Fruit fly (Drosophila melanogaster) whole organism, adult: Measurements from ENCODE around the gene Zyx.

Experiments
- CG11617 ChIP-seq: fragments of 200-800 bp; sonication (Bioruptor generic); optimal IDR thresholded peaks from 2 replicates; lab custom pipeline; 2017; ENCODE audit warnings: mild to moderate bottlenecking, missing biosample characterization, missing genetic modification reagents, missing genetic modification characterization
- CG12768 ChIP-seq: fragments of 200-800 bp; sonication (Bioruptor generic); optimal IDR thresholded peaks from 2 replicates; lab custom pipeline; 2017; ENCODE audit warnings: missing biosample characterization, missing genetic modification characterization, mild to moderate bottlenecking, moderate library complexity, missing genetic modification reagents
- CG14711 ChIP-seq: fragments of 200-800 bp; sonication (Bioruptor generic); optimal IDR thresholded peaks from 2 replicates; lab custom pipeline; 2018; ENCODE audit warnings: missing biosample characterization, mild to moderate bottlenecking, missing genetic modification characterization, moderate library complexity
- CG1620 ChIP-seq: fragments of 200-800 bp; sonication (Bioruptor generic); optimal IDR thresholded peaks from 2 replicates; lab custom pipeline; 2016; ENCODE audit warnings: missing biosample characterization, missing genetic modification characterization
- CG33017 ChIP-seq: fragments of 200-800 bp; sonication (Bioruptor generic); optimal IDR thresholded peaks from 2 replicates; lab custom pipeline; 2018; ENCODE audit warnings: missing biosample characterization, mild to moderate bottlenecking, missing genetic modification characterization, moderate library complexity
- CG5204 ChIP-seq: fragments of 200-800 bp; sonication (Bioruptor generic); optimal IDR thresholded peaks from 2 replicates; lab custom pipeline; 2016; ENCODE audit warnings: missing biosample characterization, missing genetic modification characterization
- CG7045 ChIP-seq: fragments of 200-800 bp; sonication (Bioruptor generic); optimal IDR thresholded peaks from 2 replicates; lab custom pipeline; 2017; ENCODE audit warnings: missing biosample characterization, mild to moderate bottlenecking, missing genetic modification characterization
- CG7101 ChIP-seq: fragments of 200-800 bp; sonication (Bioruptor generic); optimal IDR thresholded peaks from 2 replicates; lab custom pipeline; 2018; ENCODE audit warnings: missing biosample characterization, mild to moderate bottlenecking, missing genetic modification characterization, moderate library complexity
- Clk ChIP-seq: fragments of 200-800 bp; sonication (Bioruptor generic); optimal IDR thresholded peaks from 2 replicates; lab custom pipeline; 2017; ENCODE audit warnings: missing biosample characterization, missing genetic modification characterization
- Crg-1 ChIP-seq: fragments of 200-800 bp; sonication (Bioruptor generic); optimal IDR thresholded peaks from 2 replicates; lab custom pipeline; 2016; ENCODE audit warnings: missing biosample characterization, missing genetic modification characterization
- Hr96 ChIP-seq: fragments of 200-800 bp; sonication (Bioruptor generic); optimal IDR thresholded peaks from 2 replicates; lab custom pipeline; 2016; ENCODE audit warnings: missing biosample characterization, missing genetic modification characterization
- Mnt ChIP-seq: fragments of 200-800 bp; sonication (Bioruptor generic); optimal IDR thresholded peaks from 2 replicates; lab custom pipeline; 2016; ENCODE audit warnings: missing biosample characterization, mild to moderate bottlenecking, missing genetic modification characterization
- bab1 ChIP-seq: fragments of 200-800 bp; sonication (Bioruptor generic); optimal IDR thresholded peaks from 3 replicates; lab custom pipeline; 2019; ENCODE audit warnings: missing biosample characterization, mild to moderate bottlenecking, missing genetic modification characterization, moderate library complexity
- cic ChIP-seq: fragments of 200-800 bp; sonication (Bioruptor generic); optimal IDR thresholded peaks from 2 replicates; lab custom pipeline; 2017; ENCODE audit warnings: missing biosample characterization, mild to moderate bottlenecking, missing genetic modification characterization, moderate library complexity
- cnc ChIP-seq, 2 experiments: fragments of >200 bp; optimal IDR thresholded peaks; 2 replicates each; lab custom pipeline; 2017
- kay ChIP-seq: fragments of 200-800 bp; sonication (Bioruptor generic); peaks from one replicate; lab custom pipeline; 2016; ENCODE audit warnings: missing biosample characterization, missing genetic modification characterization, borderline replicate concordance
- ovo ChIP-seq: fragments of 200-800 bp; sonication (Bioruptor generic); optimal IDR thresholded peaks from 2 replicates; lab custom pipeline; 2016; ENCODE audit warnings: missing biosample characterization, missing genetic modification characterization
- pad ChIP-seq: fragments of 200-800 bp; sonication (Bioruptor generic); optimal IDR thresholded peaks from 3 replicates; lab custom pipeline; 2017; ENCODE audit warnings: missing biosample characterization, missing genetic modification characterization, mild to moderate bottlenecking, moderate library complexity, missing genetic modification reagents
- tj ChIP-seq: fragments of 200-800 bp; sonication (Bioruptor generic); optimal IDR thresholded peaks from 3 replicates; lab custom pipeline; 2017; ENCODE audit warnings: missing biosample characterization, mild to moderate bottlenecking, missing genetic modification characterization, moderate library complexity
- toe ChIP-seq: fragments of 200-800 bp; sonication (Bioruptor generic); optimal IDR thresholded peaks from 2 replicates; lab custom pipeline; 2016; ENCODE audit warnings: missing biosample characterization, missing genetic modification characterization

Gene Zyx

dm6 chr4:1053653-1054163 lies 11.1 kb downstream of the Zyx start, which contains the start of gene CaMKII:
Gene CaMKII, minus strand, starts transcription at chr4:1053703.
- no peak for TF ChIP-seq Hr96
- TF ChIP-seq tj (GFP tag; lab: Kevin White, UChicago), result no peak
- peak; percentile 26 for TF ChIP-seq Crg-1
- peak; percentile 18 for TF ChIP-seq CG11617 (GFP tag; lab: Kevin White, UChicago)
- no peak for TF ChIP-seq CG14711 (tag; lab: Kevin White, UChicago)
- no peak for TF ChIP-seq cnc (optimal IDR thresholded peaks at IDR 0.05; lab: Kevin White, UChicago)
- no peak for TF ChIP-seq Clk
- TF ChIP-seq CG7045 (GFP tag; lab: Kevin White, UChicago), result no peak
- no peak for TF ChIP-seq CG5204
- TF ChIP-seq ovo (GFP tag; lab: Kevin White, UChicago), result no peak
- no peak for TF ChIP-seq bab1 (GFP tag; lab: Kevin White, UChicago)
- no peak for TF ChIP-seq CG1620
- peak; percentile 17 for TF ChIP-seq CG7101 (tag; lab: Kevin White, UChicago)
- TF ChIP-seq CG33017 (tag; lab: Kevin White, UChicago), result no peak
- TF ChIP-seq pad, result peak; percentile 10
- TF ChIP-seq cic (GFP tag; lab: Kevin White, UChicago), result peak; percentile 7
- peak; percentile 26 for TF ChIP-seq CG12768 (GFP tag; lab: Kevin White, UChicago)
- no peak for TF ChIP-seq Mnt
- TF ChIP-seq kay (GFP tag; lab: Kevin White, UChicago), result no peak
- TF ChIP-seq toe (GFP tag; lab: Kevin White, UChicago), result no peak

dm6 chr4:1051271-1051670 lies 13.5 kb downstream of the Zyx start:
- TF ChIP-seq CG7101 (tag; lab: Kevin White, UChicago) (peak; percentile 3), bab1 (GFP tag; lab: Kevin White, UChicago) (peak; percentile 35), CG14711 (tag; lab: Kevin White, UChicago) (peak; percentile 24), cnc (optimal IDR thresholded peaks at IDR 0.05; lab: Kevin White, UChicago) (no peak), CG7045 (GFP tag; lab: Kevin White, UChicago) (no peak), CG1620 (no peak), Clk (no peak), toe (GFP tag; lab: Kevin White, UChicago) (no peak), CG11617 (GFP tag; lab: Kevin White, UChicago) (no peak)

dm6 chr4:1050422-1050821 lies 14.4 kb downstream of the Zyx start:
- no peak for TF ChIP-seq CG1620
- TF ChIP-seq kay (GFP tag; lab: Kevin White, UChicago), result peak; percentile 95

dm6 chr4:1032610-1033297 lies 32.0 kb downstream of the Zyx start:
- TF ChIP-seq ovo (GFP tag; lab: Kevin White, UChicago) (no peak), tj (GFP tag; lab: Kevin White, UChicago) (no peak), kay (GFP tag; lab: Kevin White, UChicago) (peak; percentile 72)

dm6 chr4:1031687-1032140 lies 33.1 kb downstream of the Zyx start, which contains the start of gene CG11076:
Gene CG11076, minus strand, starts transcription at chr4:1031757.
- no peak for TF ChIP-seq Clk
- no peak for TF ChIP-seq cnc (optimal IDR thresholded peaks at IDR 0.05; lab: Kevin White, UChicago)
- TF ChIP-seq bab1 (GFP tag; lab: Kevin White, UChicago), result peak; percentile 87
- peak; percentile 17 for TF ChIP-seq CG7045 (GFP tag; lab: Kevin White, UChicago)
- TF ChIP-seq kay (GFP tag; lab: Kevin White, UChicago), result peak; percentile 91
- no peak for TF ChIP-seq toe (GFP tag; lab: Kevin White, UChicago)
- TF ChIP-seq pad, result peak; percentile 10
- TF ChIP-seq CG12768 (GFP tag; lab: Kevin White, UChicago), result peak; percentile 3
- no peak for TF ChIP-seq Hr96
- peak; percentile 48 for TF ChIP-seq CG5204
- no peak for TF ChIP-seq Crg-1
- TF ChIP-seq CG14711 (tag; lab: Kevin White, UChicago), result peak; percentile 45
- TF ChIP-seq ovo (GFP tag; lab: Kevin White, UChicago), result peak; percentile 21
- TF ChIP-seq CG1620, result peak; percentile 46
- TF ChIP-seq cic (GFP tag; lab: Kevin White, UChicago), result peak; percentile 32
- peak; percentile 85 for TF ChIP-seq Mnt
- TF ChIP-seq CG33017 (tag; lab: Kevin White, UChicago), result peak; percentile 68
- peak; percentile 48 for TF ChIP-seq CG7101 (tag; lab: Kevin White, UChicago)
- TF ChIP-seq tj (GFP tag; lab: Kevin White, UChicago), result peak; percentile 49
- peak; percentile 77 for TF ChIP-seq CG11617 (GFP tag; lab: Kevin White, UChicago)

dm6 chr4:1031137-1031536 lies 33.7 kb downstream of the Zyx start, which contains the start of gene ATPsynbeta:
Gene ATPsynbeta, plus strand, starts transcription at chr4:1031484.
- TF ChIP-seq cic (GFP tag; lab: Kevin White, UChicago) (no peak), Crg-1 (no peak), Clk (no peak), CG5204 (no peak), toe (GFP tag; lab: Kevin White, UChicago) (no peak), CG12768 (GFP tag; lab: Kevin White, UChicago) (no peak), CG7101 (tag; lab: Kevin White, UChicago) (no peak), CG7045 (GFP tag; lab: Kevin White, UChicago) (no peak), ovo (GFP tag; lab: Kevin White, UChicago) (no peak), CG33017 (tag; lab: Kevin White, UChicago) (no peak), cnc (optimal IDR thresholded peaks at IDR 0.05; lab: Kevin White, UChicago) (no peak), CG1620 (no peak), pad (no peak), Mnt (no peak), CG14711 (tag; lab: Kevin White, UChicago) (no peak), kay (GFP tag; lab: Kevin White, UChicago) (no peak), bab1 (GFP tag; lab: Kevin White, UChicago) (no peak), CG11617 (GFP tag; lab: Kevin White, UChicago) (no peak), Hr96 (no peak)
